Fruit fly (Drosophila melanogaster): ENCODE results near the gene CG12523.

The CG12523 gene

dm6 chr3L:10784566-10785003, 16.4 kb upstream of the CG12523 start (continued):
- no peak for TF ChIP-seq CG8944 (GFP tag; optimal IDR thresholded peaks at IDR 0.05)
- peak; percentile 61 for TF ChIP-seq Sox100B (GFP tag; optimal IDR thresholded peaks at IDR 0.05)
- no peak for TF ChIP-seq Dp (GFP tag; optimal IDR thresholded peaks at IDR 0.05)
- peak; percentile 14 for TF ChIP-seq CG30403 (GFP tag; optimal IDR thresholded peaks at IDR 0.05)
- no peak for TF ChIP-seq MTF-1 (GFP tag; optimal IDR thresholded peaks at IDR 0.05; ENCODE audit: borderline replicate concordance)
- TF ChIP-seq knrl (GFP tag; IDR thresholded peaks at IDR 0.05; ENCODE audit: partially characterized antibody) = no peak
- no peak for TF ChIP-seq h (optimal IDR thresholded peaks at IDR 0.05)
- no peak for TF ChIP-seq GATAe (GFP tag; conservative IDR thresholded peaks at IDR 0.05)
- TF ChIP-seq lov (optimal IDR thresholded peaks at IDR 0.05) = no peak
- TF ChIP-seq lov (GFP tag; IDR thresholded peaks at IDR 0.05) = no peak
- no peak for TF ChIP-seq seq (GFP tag; IDR thresholded peaks at IDR 0.05)
- no peak for TF ChIP-seq danr (GFP tag; IDR thresholded peaks at IDR 0.05)
- no peak for TF ChIP-seq Antp (GFP tag; optimal IDR thresholded peaks at IDR 0.05)
- no peak for TF ChIP-seq inv (GFP tag; IDR thresholded peaks at IDR 0.05; ENCODE audit: partially characterized antibody)
- TF ChIP-seq HmgZ (tag; optimal IDR thresholded peaks at IDR 0.05) = no peak
- TF ChIP-seq Asciz (GFP tag; optimal IDR thresholded peaks at IDR 0.05) = peak; percentile 54
- no peak for TF ChIP-seq CG8281 (tag; optimal IDR thresholded peaks at IDR 0.05)
- TF ChIP-seq lmd (GFP tag; IDR thresholded peaks at IDR 0.05) = no peak; the same call in 1 of the 2 replicates
- peak; percentile 11 for TF ChIP-seq Hmr (GFP tag; optimal IDR thresholded peaks at IDR 0.05)
- TF ChIP-seq Oli (tag; optimal IDR thresholded peaks at IDR 0.05) = peak; percentile 60
- TF ChIP-seq hb (GFP tag; IDR thresholded peaks at IDR 0.05; ENCODE audit: partially characterized antibody) = no peak
- peak; percentile 13; the same call in 1 of the 2 replicates for TF ChIP-seq ara (GFP tag; IDR thresholded peaks at IDR 0.05)
- TF ChIP-seq E2f2 (GFP tag; IDR thresholded peaks at IDR 0.05) = no peak
- TF ChIP-seq NK7.1 (GFP tag; optimal IDR thresholded peaks at IDR 0.05) = no peak
- TF ChIP-seq onecut (GFP tag; IDR thresholded peaks at IDR 0.05) = no peak; the same call in 1 of the 2 replicates
- TF ChIP-seq ttk (GFP tag; IDR thresholded peaks at IDR 0.05) = peak; percentile 25; the same call in 1 of the 2 replicates
- no peak for TF ChIP-seq run (tag; optimal IDR thresholded peaks at IDR 0.05)
- TF ChIP-seq CG30020 (tag; optimal IDR thresholded peaks at IDR 0.05) = no peak
- TF ChIP-seq gro (GFP tag; optimal IDR thresholded peaks at IDR 0.05) = no peak
- TF ChIP-seq Fer2 (tag; optimal IDR thresholded peaks at IDR 0.05) = no peak
- TF ChIP-seq emc (GFP tag; optimal IDR thresholded peaks at IDR 0.05) = no peak
- TF ChIP-seq CG1602 (GFP tag; optimal IDR thresholded peaks at IDR 0.05) = peak; percentile 23
- 0 out of 3 replicates have a peak, but pooled peaks have one; percentile 9 for TF ChIP-seq Aef1 (GFP tag; IDR thresholded peaks at IDR 0.05)
- TF ChIP-seq HLHmδ (GFP tag; optimal IDR thresholded peaks at IDR 0.05) = no peak
- TF ChIP-seq nerfin-2 (GFP tag; IDR thresholded peaks at IDR 0.05; ENCODE audit: partially characterized antibody) = no peak
- TF ChIP-seq CG2116 (GFP tag; optimal IDR thresholded peaks at IDR 0.05) = no peak
- TF ChIP-seq tll (GFP tag; optimal IDR thresholded peaks at IDR 0.05) = no peak
- TF ChIP-seq Poxn (GFP tag; IDR thresholded peaks at IDR 0.05) = no peak
- TF ChIP-seq Med (GFP tag) = peak; percentile 70
- no peak for TF ChIP-seq Taf1 (GFP tag; IDR thresholded peaks at IDR 0.05)
- TF ChIP-seq ab (GFP tag; optimal IDR thresholded peaks at IDR 0.05) = no peak
- TF ChIP-seq Dip2 (GFP tag; IDR thresholded peaks at IDR 0.05) = no peak
- no peak for TF ChIP-seq br (optimal IDR thresholded peaks at IDR 0.05)
- TF ChIP-seq CG7987 (GFP tag; optimal IDR thresholded peaks at IDR 0.05) = no peak
- no peak for TF ChIP-seq CG32532 (GFP tag; IDR thresholded peaks at IDR 0.05)
- TF ChIP-seq fd64A (GFP tag; optimal IDR thresholded peaks at IDR 0.05) = no peak
- no peak for TF ChIP-seq CG15011 (GFP tag; optimal IDR thresholded peaks at IDR 0.05)
- TF ChIP-seq prd (optimal IDR thresholded peaks at IDR 0.05) = no peak
- peak; percentile 36; the same call in 1 of the 3 replicates for TF ChIP-seq prd (GFP tag; IDR thresholded peaks at IDR 0.05)
- TF ChIP-seq CG3838 (GFP tag; optimal IDR thresholded peaks at IDR 0.05) = no peak
- no peak for TF ChIP-seq twi (tag; optimal IDR thresholded peaks at IDR 0.05)
- TF ChIP-seq CG12391 (tag; optimal IDR thresholded peaks at IDR 0.05) = peak; percentile 55
